Worm (Caenorhabditis elegans) whole organism, mixed stage, embryonic: ENCODE results near the gene srj-8.

Source experiments
- M03D4.4 ChIP-seq: sonication (generic microtip); optimal IDR thresholded peaks from 2 replicates; lab custom pipeline; 2017; ENCODE audit warnings: mild to moderate bottlenecking, missing genetic modification characterization, missing compliant biosample characterization
- bed-3 ChIP-seq: fragments of 200-800 bp; sonication (Bioruptor generic); optimal IDR thresholded peaks from 3 replicates; lab custom pipeline; 2018; ENCODE audit warnings: mild to moderate bottlenecking, missing genetic modification characterization, moderate library complexity, missing compliant biosample characterization
- blmp-1 ChIP-seq: fragments of 150-350 bp; optimal IDR thresholded peaks from 2 replicates; lab custom pipeline; 2014; ENCODE audit warnings: missing biosample characterization, missing genetic modification characterization
- ceh-39 ChIP-seq: fragments of 150-350 bp; optimal IDR thresholded peaks from 2 replicates; lab custom pipeline; 2014; ENCODE audit warnings: missing biosample characterization, missing genetic modification characterization
- ceh-43 ChIP-seq: fragments of 200-800 bp; sonication (Bioruptor generic); optimal IDR thresholded peaks from 2 replicates; lab custom pipeline; 2018; ENCODE audit warnings: mild to moderate bottlenecking, missing genetic modification characterization, moderate library complexity, missing compliant biosample characterization
- ceh-83 ChIP-seq: fragments of 200-800 bp; sonication (Bioruptor generic); optimal IDR thresholded peaks from 2 replicates; lab custom pipeline; 2018; ENCODE audit warnings: mild to moderate bottlenecking, missing genetic modification characterization, missing compliant biosample characterization
- cnd-1 ChIP-seq: fragments of 200-800 bp; sonication (Bioruptor generic); optimal IDR thresholded peaks from 2 replicates; lab custom pipeline; 2018; ENCODE audit warnings: mild to moderate bottlenecking, missing genetic modification characterization, missing compliant biosample characterization
- drap-1 ChIP-seq: fragments of 200-800 bp; sonication (Bioruptor generic); optimal IDR thresholded peaks from 3 replicates; lab custom pipeline; 2018; ENCODE audit warnings: mild to moderate bottlenecking, missing genetic modification characterization, missing compliant biosample characterization
- elt-1 ChIP-seq: sonication (generic microtip); optimal IDR thresholded peaks from 2 replicates; lab custom pipeline; 2017; ENCODE audit warnings: missing genetic modification characterization, mild to moderate bottlenecking, missing compliant biosample characterization, antibody characterized with exemption, moderate library complexity, borderline replicate concordance; ENCODE audit not compliant: insufficient read depth
- elt-3 ChIP-seq: fragments of 150-350 bp; optimal IDR thresholded peaks from 2 replicates; lab custom pipeline; 2014; ENCODE audit warnings: missing biosample characterization, missing genetic modification characterization
- flh-1 ChIP-seq: fragments of 200-800 bp; sonication (Bioruptor generic); optimal IDR thresholded peaks from 2 replicates; lab custom pipeline; 2018; ENCODE audit warnings: mild to moderate bottlenecking, missing genetic modification characterization, moderate library complexity, missing compliant biosample characterization
- ham-2 ChIP-seq: fragments of 200-800 bp; sonication (Bioruptor generic); optimal IDR thresholded peaks from 2 replicates; lab custom pipeline; 2018; ENCODE audit warnings: mild to moderate bottlenecking, missing genetic modification characterization, missing compliant biosample characterization
- hlh-1 ChIP-seq: fragments of 150-350 bp; optimal IDR thresholded peaks from 2 replicates; lab custom pipeline; 2014; ENCODE audit warnings: missing biosample characterization, missing genetic modification reagents, missing genetic modification characterization
- lin-13 ChIP-seq: fragments of 150-350 bp; optimal IDR thresholded peaks from 2 replicates; lab custom pipeline; 2014; ENCODE audit warnings: missing biosample characterization, missing genetic modification characterization
- lsy-2 ChIP-seq: fragments of 150-350 bp; optimal IDR thresholded peaks from 2 replicates; lab custom pipeline; 2014; ENCODE audit warnings: missing biosample characterization, missing genetic modification characterization
- mab-5 ChIP-seq: fragments of 150-350 bp; optimal IDR thresholded peaks from 2 replicates; lab custom pipeline; 2014; ENCODE audit warnings: missing biosample characterization, missing genetic modification characterization
- mep-1 ChIP-seq: fragments of 150-350 bp; optimal IDR thresholded peaks from 2 replicates; lab custom pipeline; 2017; ENCODE audit warnings: missing biosample characterization, missing genetic modification reagents, missing genetic modification characterization, inconsistent platforms
- mls-2 ChIP-seq: sonication (generic microtip); optimal IDR thresholded peaks from 2 replicates; lab custom pipeline; 2016; ENCODE audit warnings: mild to moderate bottlenecking, missing genetic modification characterization, moderate library complexity, missing compliant biosample characterization
- nhr-12 ChIP-seq: fragments of 150-350 bp; optimal IDR thresholded peaks from 2 replicates; lab custom pipeline; 2014; ENCODE audit warnings: missing biosample characterization, missing genetic modification characterization
- nhr-2 ChIP-seq: fragments of 150-350 bp; optimal IDR thresholded peaks from 2 replicates; lab custom pipeline; 2014; ENCODE audit warnings: missing biosample characterization, missing genetic modification characterization
- nhr-237 ChIP-seq: fragments of 150-350 bp; optimal IDR thresholded peaks from 2 replicates; lab custom pipeline; 2014; ENCODE audit warnings: missing biosample characterization, missing genetic modification characterization
- nhr-28 ChIP-seq: fragments of 150-350 bp; optimal IDR thresholded peaks from 2 replicates; lab custom pipeline; 2014; ENCODE audit warnings: missing biosample characterization, missing genetic modification characterization
- nhr-76 ChIP-seq: sonication (generic microtip); optimal IDR thresholded peaks from 2 replicates; lab custom pipeline; 2017; ENCODE audit warnings: missing biosample characterization, missing genetic modification characterization
- pha-4 ChIP-seq: fragments of 150-350 bp; optimal IDR thresholded peaks from 2 replicates; lab custom pipeline; 2018; ENCODE audit warnings: missing biosample characterization, missing genetic modification reagents, missing genetic modification characterization
- sem-2 ChIP-seq: fragments of 200-800 bp; sonication (Bioruptor generic); optimal IDR thresholded peaks from 2 replicates; lab custom pipeline; 2018; ENCODE audit warnings: mild to moderate bottlenecking, missing genetic modification characterization, missing compliant biosample characterization
- snpc-4 ChIP-seq: fragments of 150-350 bp; optimal IDR thresholded peaks from 2 replicates; lab custom pipeline; 2014; ENCODE audit warnings: missing biosample characterization, missing genetic modification characterization
- sptf-1 ChIP-seq: sonication (generic microtip); optimal IDR thresholded peaks from 2 replicates; lab custom pipeline; 2017; ENCODE audit warnings: mild to moderate bottlenecking, missing genetic modification characterization, moderate library complexity, missing compliant biosample characterization
- tbx-8 ChIP-seq: fragments of 200-800 bp; sonication (Bioruptor generic); optimal IDR thresholded peaks from 2 replicates; lab custom pipeline; 2018; ENCODE audit warnings: mild to moderate bottlenecking, missing genetic modification characterization, moderate library complexity, missing compliant biosample characterization
- unc-120 ChIP-seq: sonication (generic microtip); optimal IDR thresholded peaks from 2 replicates; lab custom pipeline; 2017; ENCODE audit warnings: missing genetic modification characterization, missing compliant biosample characterization; ENCODE audit not compliant: poor library complexity, severe bottlenecking
- unc-39 ChIP-seq: fragments of 150-350 bp; optimal IDR thresholded peaks from 2 replicates; lab custom pipeline; 2014; ENCODE audit warnings: missing biosample characterization, missing genetic modification characterization
- unc-62 ChIP-seq: fragments of 150-350 bp; optimal IDR thresholded peaks from 2 replicates; lab custom pipeline; 2014; ENCODE audit warnings: missing biosample characterization, missing genetic modification reagents, missing genetic modification characterization
- zip-8 ChIP-seq: fragments of 150-350 bp; optimal IDR thresholded peaks from 2 replicates; lab custom pipeline; 2014; ENCODE audit warnings: missing biosample characterization, missing genetic modification characterization
- ztf-11 ChIP-seq: fragments of 150-350 bp; optimal IDR thresholded peaks from 2 replicates; lab custom pipeline; 2014; ENCODE audit warnings: missing biosample characterization, missing genetic modification characterization

Gene srj-8

ce11 chrV:3267950-3268349 lies 20.3 kb downstream of the srj-8 start, which contains the start of gene T28A11.18:
TSS of gene T28A11.18 (minus strand) at chrV:3268050.
- TF ChIP-seq blmp-1 (tag; lab: Kevin White, UChicago) (no peak), ceh-39 (no peak), unc-120 (tag; lab: Kevin White, UChicago) (no peak), mab-5 (tag; lab: Kevin White, UChicago) (no peak), nhr-237 (tag; lab: Kevin White, UChicago) (no peak), pha-4 (tag; lab: Kevin White, UChicago) (no peak), mls-2 (tag; lab: Kevin White, UChicago) (no peak), snpc-4 (tag; lab: Kevin White, UChicago) (no peak), nhr-2 (tag; lab: Kevin White, UChicago) (no peak), unc-39 (tag; lab: Kevin White, UChicago) (no peak), drap-1 (GFP tag; lab: Kevin White, UChicago) (no peak), nhr-28 (no peak), mep-1 (tag; lab: Kevin White, UChicago) (no peak), nhr-12 (no peak), nhr-76 (tag; lab: Kevin White, UChicago) (no peak), M03D4.4 (tag; lab: Kevin White, UChicago) (no peak)

ce11 chrV:3269407-3269806 lies 21.8 kb downstream of the srj-8 start, which contains the start of gene T28A11.19:
TSS of gene T28A11.19 (minus strand) at chrV:3269514.
- TF ChIP-seq ceh-83 (no peak), M03D4.4 (tag; lab: Kevin White, UChicago) (no peak), nhr-12 (no peak), lin-13 (tag; lab: Kevin White, UChicago) (no peak), ztf-11 (no peak), drap-1 (GFP tag; lab: Kevin White, UChicago) (no peak), nhr-76 (tag; lab: Kevin White, UChicago) (no peak), lsy-2 (no peak), bed-3 (no peak), ceh-39 (no peak), ham-2 (GFP tag; lab: Kevin White, UChicago) (no peak), zip-8 (tag; lab: Kevin White, UChicago) (no peak), sptf-1 (no peak), mab-5 (tag; lab: Kevin White, UChicago) (no peak), nhr-28 (no peak), tbx-8 (no peak), nhr-2 (tag; lab: Kevin White, UChicago) (no peak), unc-39 (tag; lab: Kevin White, UChicago) (no peak)

ce11 chrV:3273156-3273555 lies 25.5 kb downstream of the srj-8 start, which contains the start of gene T28A11.20:
TSS of gene T28A11.20 (minus strand) at chrV:3273256.
- TF ChIP-seq cnd-1 (tag; lab: Kevin White, UChicago): no peak
- TF ChIP-seq snpc-4 (tag; lab: Kevin White, UChicago): no peak
- TF ChIP-seq nhr-76 (tag; lab: Kevin White, UChicago): no peak
- no peak for TF ChIP-seq elt-1 (tag; lab: Kevin White, UChicago)
- no peak for TF ChIP-seq M03D4.4 (tag; lab: Kevin White, UChicago)
- TF ChIP-seq pha-4 (tag; lab: Kevin White, UChicago): no peak
- no peak for TF ChIP-seq flh-1 (GFP tag; lab: Kevin White, UChicago)
- no peak for TF ChIP-seq zip-8 (tag; lab: Kevin White, UChicago)
- TF ChIP-seq ceh-43: no peak
- TF ChIP-seq nhr-12: no peak
- no peak for TF ChIP-seq nhr-237 (tag; lab: Kevin White, UChicago)
- no peak for TF ChIP-seq ham-2 (GFP tag; lab: Kevin White, UChicago)
- no peak for TF ChIP-seq tbx-8

ce11 chrV:3273577-3274100 lies 26.0 kb downstream of the srj-8 start, which contains the start of gene T28A11.4:
TSS of gene T28A11.4 (plus strand) at chrV:3274050.
- no peak for TF ChIP-seq drap-1 (GFP tag; lab: Kevin White, UChicago)
- TF ChIP-seq mep-1 (tag; lab: Kevin White, UChicago): no peak
- TF ChIP-seq nhr-237 (tag; lab: Kevin White, UChicago): no peak
- no peak for TF ChIP-seq unc-62 (GFP tag; lab: Kevin White, UChicago)
- no peak for TF ChIP-seq cnd-1 (tag; lab: Kevin White, UChicago)
- no peak for TF ChIP-seq nhr-28
- no peak for TF ChIP-seq ham-2 (GFP tag; lab: Kevin White, UChicago)
- TF ChIP-seq nhr-12: no peak
- TF ChIP-seq sem-2 (GFP tag; lab: Kevin White, UChicago): no peak
- no peak for TF ChIP-seq snpc-4 (tag; lab: Kevin White, UChicago)
- no peak for TF ChIP-seq hlh-1 (tag; lab: Kevin White, UChicago)
- no peak for TF ChIP-seq ceh-83
- TF ChIP-seq unc-39 (tag; lab: Kevin White, UChicago): no peak
- TF ChIP-seq elt-3 (tag; lab: Kevin White, UChicago): no peak
- no peak for TF ChIP-seq tbx-8
